Worm (Caenorhabditis elegans) whole organism, young adult: Measurements from ENCODE around the gene ifg-1.

ENCODE experiments used
- B0019.2 ChIP-seq: fragments of 200-800 bp; sonication (Bioruptor generic); conservative IDR thresholded peaks from 2 replicates; pipeline ENCODE4 v1.3.6; 2022; ENCODE audit warnings: missing genetic modification reagents, missing genetic modification characterization, missing compliant biosample characterization
- B0035.1 ChIP-seq: sonication (generic microtip); optimal IDR thresholded peaks from 2 replicates; lab custom pipeline; 2016; ENCODE audit warnings: missing genetic modification characterization, mild to moderate bottlenecking, missing compliant biosample characterization, missing genotype, missing genetic modification reagents
- B0261.1 ChIP-seq: sonication (generic microtip); optimal IDR thresholded peaks from 2 replicates; lab custom pipeline; 2016; ENCODE audit warnings: mild to moderate bottlenecking, missing genetic modification characterization, moderate library complexity, missing compliant biosample characterization
- C17E4.6 ChIP-seq: fragments of 200-800 bp; sonication (Bioruptor generic); IDR thresholded peaks from 2 replicates; pipeline ENCODE4 v1.3.6; 2022; ENCODE audit warnings: missing genetic modification reagents, missing genetic modification characterization, missing compliant biosample characterization
- F52B5.7 ChIP-seq: sonication (generic microtip); optimal IDR thresholded peaks from 2 replicates; lab custom pipeline; 2016; ENCODE audit warnings: mild to moderate bottlenecking, missing genetic modification characterization, missing compliant biosample characterization
- F57C9.4 ChIP-seq: sonication (generic microtip); optimal IDR thresholded peaks from 2 replicates; lab custom pipeline; 2017; ENCODE audit warnings: mild to moderate bottlenecking, missing genetic modification characterization, missing compliant biosample characterization
- ama-1 ChIP-seq, 3 experiments: fragments of 150-350 bp in 1 of 3; sonication (generic microtip) in 2 of 3; optimal IDR thresholded peaks; 2 replicates each; lab custom pipeline; 2014 to 2018; ENCODE audit warnings: missing biosample characterization in 2 of 3, missing genetic modification characterization in 2 of 3, missing genetic modification reagents in 2 of 3
- aptf-3 ChIP-seq: fragments of 200-800 bp; sonication (Bioruptor generic); IDR thresholded peaks from 2 replicates; pipeline ENCODE4 v1.3.6; 2022; ENCODE audit warnings: missing genetic modification characterization, missing compliant biosample characterization
- athp-1 ChIP-seq: sonication (generic microtip); optimal IDR thresholded peaks from 2 replicates; lab custom pipeline; 2017; ENCODE audit warnings: mild to moderate bottlenecking, missing genetic modification characterization, missing compliant biosample characterization
- attf-5 ChIP-seq: fragments of 200-800 bp; sonication (Bioruptor generic); optimal IDR thresholded peaks from 2 replicates; lab custom pipeline; 2018; ENCODE audit warnings: mild to moderate bottlenecking, missing genetic modification characterization, missing compliant biosample characterization
- cebp-1 ChIP-seq, 2 experiments: fragments of 200-800 bp in 1 of 2; sonication (Bioruptor generic) in 1 of 2; sonication (generic microtip) in 1 of 2; IDR thresholded peaks in 1 of 2; optimal IDR thresholded peaks in 1 of 2; 2 replicates each; pipeline versions ENCODE4 v1.3.6 to Lab custom; 2017 to 2022; ENCODE audit warnings: missing compliant biosample characterization in 2 of 2, missing genetic modification characterization in 2 of 2, mild to moderate bottlenecking in 1 of 2, missing genetic modification reagents in 1 of 2, moderate library complexity in 1 of 2
- ceh-100 ChIP-seq: fragments of 200-800 bp; sonication (Bioruptor generic); IDR thresholded peaks from 2 replicates; pipeline ENCODE4 v1.3.6; 2022; ENCODE audit warnings: missing genetic modification reagents, missing genetic modification characterization, missing compliant biosample characterization
- dpff-1 ChIP-seq: sonication (generic microtip); optimal IDR thresholded peaks from 2 replicates; lab custom pipeline; 2017; ENCODE audit warnings: mild to moderate bottlenecking, missing genetic modification characterization, missing compliant biosample characterization
- dpl-1 ChIP-seq: fragments of 150-350 bp; optimal IDR thresholded peaks from 2 replicates; lab custom pipeline; 2014; ENCODE audit warnings: missing biosample characterization, missing genetic modification reagents, missing genetic modification characterization
- ekl-4 ChIP-seq: fragments of 200-800 bp; sonication (Bioruptor generic); IDR thresholded peaks from 2 replicates; pipeline ENCODE4 v1.3.6; 2022; ENCODE audit warnings: missing genetic modification reagents, missing genetic modification characterization, missing compliant biosample characterization
- gei-17 ChIP-seq: fragments of 200-800 bp; sonication (Bioruptor generic); optimal IDR thresholded peaks from 2 replicates; lab custom pipeline; 2018; ENCODE audit warnings: mild to moderate bottlenecking, missing genetic modification characterization, missing compliant biosample characterization
- hlh-12 ChIP-seq: sonication (generic microtip); optimal IDR thresholded peaks from 2 replicates; lab custom pipeline; 2016; ENCODE audit warnings: missing genetic modification characterization, missing compliant biosample characterization
- hmg-1.2 ChIP-seq: fragments of 200-800 bp; sonication (Bioruptor generic); IDR thresholded peaks from 2 replicates; pipeline ENCODE4 v1.3.6; 2022; ENCODE audit warnings: missing genetic modification reagents, missing genetic modification characterization, missing compliant biosample characterization
- lin-40 ChIP-seq: sonication (generic microtip); optimal IDR thresholded peaks from 2 replicates; lab custom pipeline; 2016; ENCODE audit warnings: missing genetic modification characterization, mild to moderate bottlenecking, missing compliant biosample characterization, missing genotype, missing genetic modification reagents
- lin-54 ChIP-seq: fragments of 200-800 bp; sonication (Bioruptor generic); optimal IDR thresholded peaks from 2 replicates; lab custom pipeline; 2018; ENCODE audit warnings: mild to moderate bottlenecking, missing genetic modification characterization, missing compliant biosample characterization
- lir-1 ChIP-seq: fragments of 200-800 bp; sonication (Bioruptor generic); conservative IDR thresholded peaks from 2 replicates; pipeline ENCODE4 v1.3.6; 2022; ENCODE audit warnings: missing genetic modification reagents, missing genetic modification characterization, missing compliant biosample characterization
- lsl-1 ChIP-seq: fragments of 200-800 bp; sonication (Bioruptor generic); optimal IDR thresholded peaks from 2 replicates; lab custom pipeline; 2018; ENCODE audit warnings: mild to moderate bottlenecking, missing genetic modification characterization, moderate library complexity, missing compliant biosample characterization
- madf-10 ChIP-seq: sonication (generic microtip); optimal IDR thresholded peaks from 2 replicates; lab custom pipeline; 2016; ENCODE audit warnings: mild to moderate bottlenecking, missing genetic modification characterization, missing compliant biosample characterization
- madf-3 ChIP-seq: fragments of 200-800 bp; sonication (Bioruptor generic); IDR thresholded peaks from 2 replicates; pipeline ENCODE4 v1.3.6; 2022; ENCODE audit warnings: missing genetic modification reagents, missing genetic modification characterization, missing compliant biosample characterization
- mxl-1 ChIP-seq: sonication (generic microtip); optimal IDR thresholded peaks from 2 replicates; lab custom pipeline; 2016; ENCODE audit warnings: missing genetic modification characterization, missing compliant biosample characterization
- nfya-1 ChIP-seq: sonication (generic microtip); optimal IDR thresholded peaks from 2 replicates; lab custom pipeline; 2017; ENCODE audit warnings: antibody characterized with exemption, missing compliant biosample characterization, missing genetic modification characterization, borderline replicate concordance; ENCODE audit not compliant: insufficient read depth
- nhr-179 ChIP-seq: sonication (generic microtip); optimal IDR thresholded peaks from 2 replicates; lab custom pipeline; 2016; ENCODE audit warnings: mild to moderate bottlenecking, missing genetic modification characterization, missing compliant biosample characterization
- pha-4 ChIP-seq: fragments of 150-350 bp; sonication (generic microtip); optimal IDR thresholded peaks from 2 replicates; lab custom pipeline; 2014; ENCODE audit warnings: missing biosample characterization, missing genetic modification reagents, missing genetic modification characterization
- sdz-38 ChIP-seq: sonication (generic microtip); optimal IDR thresholded peaks from 2 replicates; lab custom pipeline; 2016; ENCODE audit warnings: missing genotype, missing genetic modification characterization, missing compliant biosample characterization
- snpc-1.1 ChIP-seq: sonication (generic microtip); optimal IDR thresholded peaks from 2 replicates; lab custom pipeline; 2017; ENCODE audit warnings: missing genetic modification characterization, mild to moderate bottlenecking, missing compliant biosample characterization, antibody characterized with exemption, moderate library complexity, missing genotype, missing genetic modification reagents; ENCODE audit not compliant: insufficient read depth
- snpc-3.4 ChIP-seq: sonication (generic microtip); optimal IDR thresholded peaks from 2 replicates; lab custom pipeline; 2017; ENCODE audit warnings: missing genetic modification characterization, mild to moderate bottlenecking, missing compliant biosample characterization, antibody characterized with exemption, moderate library complexity, missing genotype, missing genetic modification reagents
- snpc-4 ChIP-seq, 5 experiments: fragments of 150-350 bp in 1 of 5; sonication (generic microtip) in 4 of 5; optimal IDR thresholded peaks; 2 replicates each; lab custom pipeline; 2014 to 2018; ENCODE audit warnings: missing genetic modification characterization in 5 of 5, missing biosample characterization in 3 of 5, antibody characterized with exemption in 2 of 5, mild to moderate bottlenecking in 2 of 5, missing compliant biosample characterization in 2 of 5, missing genotype in 2 of 5, moderate library complexity in 2 of 5, missing genetic modification reagents in 1 of 5
- tbp1 ChIP-seq: fragments of 200-800 bp; sonication (Bioruptor generic); optimal IDR thresholded peaks from 2 replicates; lab custom pipeline; 2018; ENCODE audit warnings: mild to moderate bottlenecking, missing genetic modification characterization, missing compliant biosample characterization
- unc-130 ChIP-seq: sonication (generic microtip); optimal IDR thresholded peaks from 2 replicates; lab custom pipeline; 2016; ENCODE audit warnings: missing genetic modification reagents, missing genetic modification characterization, missing compliant biosample characterization
- ztf-18 ChIP-seq: sonication (generic microtip); optimal IDR thresholded peaks from 2 replicates; lab custom pipeline; 2016; ENCODE audit warnings: missing genotype, mild to moderate bottlenecking, missing genetic modification characterization, missing compliant biosample characterization

Gene ifg-1

DNA sequence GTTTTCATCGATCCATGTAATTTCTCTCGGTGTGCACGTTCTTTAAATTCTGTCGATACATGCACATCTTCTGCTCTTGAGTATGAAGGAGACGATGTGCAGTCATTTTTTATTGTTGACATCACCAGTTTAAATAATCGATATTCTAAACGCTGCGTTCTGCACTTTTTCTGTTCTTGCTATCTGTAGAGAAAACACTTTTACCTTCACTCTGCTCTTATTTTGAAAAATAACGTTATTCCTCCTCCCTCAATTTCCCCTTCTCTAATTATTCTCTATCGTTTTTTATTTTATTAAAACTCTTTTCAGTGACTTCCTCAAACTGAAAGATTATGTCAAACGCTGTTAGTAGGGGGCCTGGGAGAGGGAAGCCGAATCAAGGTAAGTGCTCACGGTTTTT lies at the start of gene ifg-1:
Gene ifg-1 (plus strand): TSS at position 301 of the 400 bp plus-strand sequence.
- no peak for TF ChIP-seq sdz-38
- no peak for TF ChIP-seq athp-1

DNA sequence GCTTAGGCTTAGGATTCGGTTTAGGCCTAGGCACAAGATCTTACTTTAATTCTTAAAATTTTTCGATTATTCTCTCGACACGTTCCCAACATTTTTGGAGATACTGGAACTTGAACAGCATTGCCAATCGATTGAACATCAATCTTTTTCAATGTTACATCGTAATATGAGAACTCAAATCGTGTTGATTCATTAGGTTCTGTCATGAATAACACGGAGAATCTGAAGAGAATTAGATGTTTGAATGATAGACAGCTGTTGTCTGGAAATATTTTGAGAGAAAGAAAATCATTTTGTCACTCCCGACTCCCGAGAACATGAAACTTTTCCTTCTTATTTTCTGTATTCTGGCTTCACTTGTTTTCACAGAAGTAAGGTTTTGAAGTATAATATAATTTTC lies 47.7 kb upstream of the ifg-1 start, which contains the start of gene T05C12.15:
Gene T05C12.15 (plus strand): TSS at position 301 of the 400 bp plus-strand sequence.
- TF ChIP-seq nfya-1: no peak
- TF ChIP-seq dpl-1 (GFP tag; lab: Kevin White, UChicago): no peak
- TF ChIP-seq tbp1: no peak
- no peak for TF ChIP-seq hlh-12 (tag; lab: Kevin White, UChicago)
- no peak for TF ChIP-seq lir-1
- TF ChIP-seq F52B5.7 (tag; lab: Kevin White, UChicago): no peak
- TF ChIP-seq lsl-1 (GFP tag; lab: Kevin White, UChicago): no peak
- no peak for TF ChIP-seq cebp-1 (GFP tag; IDR thresholded peaks at IDR 0.05; lab: Robert Waterston, UW)
- TF ChIP-seq cebp-1 (tag; optimal IDR thresholded peaks at IDR 0.05; lab: Kevin White, UChicago): no peak
- TF ChIP-seq nhr-179 (tag; lab: Kevin White, UChicago): no peak
- TF ChIP-seq unc-130: no peak
- no peak for TF ChIP-seq ceh-100 (GFP tag; lab: Robert Waterston, UW)
- no peak for TF ChIP-seq pha-4
- TF ChIP-seq snpc-1.1 (tag; lab: Kevin White, UChicago): no peak

DNA sequence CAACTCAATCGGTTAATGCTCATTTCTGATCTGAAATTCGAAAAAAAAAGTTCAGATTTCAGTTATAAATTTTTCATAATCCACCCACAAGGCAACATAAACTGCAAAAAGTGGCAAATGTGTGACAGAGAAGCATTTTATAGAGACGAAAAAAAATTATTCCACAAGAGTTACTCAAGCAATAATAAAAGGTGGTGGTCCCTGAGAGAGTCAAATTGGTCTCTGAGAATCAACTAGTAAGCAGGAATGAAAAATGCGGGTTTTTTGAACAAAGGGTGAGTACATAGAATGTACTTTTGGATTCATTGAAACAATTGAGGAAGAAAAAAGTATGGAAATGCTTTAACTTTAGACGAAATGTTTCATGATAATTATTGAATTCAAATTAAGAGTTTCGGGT lies 46.6 kb upstream of the ifg-1 start, which contains the start of gene T05C12.11:
Gene T05C12.11 (minus strand): TSS at position 101 of the 400 bp plus-strand sequence.
- no peak for TF ChIP-seq lin-54 (GFP tag; lab: Kevin White, UChicago)
- TF ChIP-seq lin-40 (tag; lab: Kevin White, UChicago): no peak
- no peak for TF ChIP-seq dpff-1 (tag; lab: Kevin White, UChicago)
- no peak for TF ChIP-seq aptf-3 (GFP tag; lab: Robert Waterston, UW)

DNA sequence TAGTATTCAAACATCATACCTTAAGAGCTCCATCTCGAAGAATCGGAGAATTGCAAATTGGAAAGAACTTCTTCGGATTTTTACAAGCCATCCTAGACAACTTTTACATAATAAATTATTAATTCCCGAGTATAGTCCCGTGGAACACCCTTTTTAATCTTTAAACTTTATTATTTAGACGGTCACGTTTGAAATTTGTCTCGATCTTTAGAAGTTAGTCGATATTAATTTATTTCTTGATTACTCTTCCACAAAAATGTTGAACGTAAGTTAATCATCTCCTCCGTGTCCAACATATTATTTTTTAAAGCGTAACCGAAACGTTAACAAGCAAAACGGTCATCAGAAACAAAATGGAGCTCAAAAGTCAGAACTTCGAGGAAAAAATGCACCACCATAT lies 43.6 kb upstream of the ifg-1 start, which contains the start of the genes decr-1.3 and T05C12.1:
Gene decr-1.3 (minus strand): TSS at position 101 of the 400 bp plus-strand sequence.
Gene T05C12.1 (plus strand): TSS at position 232 of the 400 bp plus-strand sequence.
- TF ChIP-seq gei-17 (GFP tag; lab: Kevin White, UChicago): no peak
- no peak for TF ChIP-seq lin-40 (tag; lab: Kevin White, UChicago)
- TF ChIP-seq snpc-3.4 (tag; lab: Kevin White, UChicago): no peak
- no peak for TF ChIP-seq ekl-4
- TF ChIP-seq F57C9.4 (tag; lab: Kevin White, UChicago): no peak
- TF ChIP-seq B0019.2 (GFP tag; lab: Robert Waterston, UW): no peak
- no peak for TF ChIP-seq athp-1
- TF ChIP-seq mxl-1 (tag; lab: Kevin White, UChicago): no peak
- TF ChIP-seq madf-3 (GFP tag; lab: Robert Waterston, UW): no peak
- TF ChIP-seq hmg-1.2 (GFP tag; lab: Robert Waterston, UW): no peak
- TF ChIP-seq ztf-18 (tag; lab: Kevin White, UChicago): no peak
- TF ChIP-seq ama-1 (optimal IDR thresholded peaks at IDR 0.05; lab: Kevin White, UChicago): no peak
- no peak for TF ChIP-seq ama-1 (GFP tag; optimal IDR thresholded peaks at IDR 0.05; lab: Kevin White, UChicago)
- TF ChIP-seq attf-5 (GFP tag; lab: Kevin White, UChicago): no peak
- TF ChIP-seq madf-10 (tag; lab: Kevin White, UChicago): no peak
- no peak for TF ChIP-seq B0035.1 (tag; lab: Kevin White, UChicago)
- no peak for TF ChIP-seq C17E4.6 (GFP tag; lab: Robert Waterston, UW)
- no peak for TF ChIP-seq tbp1
- TF ChIP-seq B0261.1 (tag; lab: Kevin White, UChicago): no peak
- TF ChIP-seq snpc-4 (GFP tag; optimal IDR thresholded peaks at IDR 0.05; lab: Kevin White, UChicago): no peak
- no peak for TF ChIP-seq snpc-4 (tag; optimal IDR thresholded peaks at IDR 0.05; lab: Kevin White, UChicago)
